ENCODE assay signal across 5 fruit fly cellular contexts in the genomic region with DNA sequence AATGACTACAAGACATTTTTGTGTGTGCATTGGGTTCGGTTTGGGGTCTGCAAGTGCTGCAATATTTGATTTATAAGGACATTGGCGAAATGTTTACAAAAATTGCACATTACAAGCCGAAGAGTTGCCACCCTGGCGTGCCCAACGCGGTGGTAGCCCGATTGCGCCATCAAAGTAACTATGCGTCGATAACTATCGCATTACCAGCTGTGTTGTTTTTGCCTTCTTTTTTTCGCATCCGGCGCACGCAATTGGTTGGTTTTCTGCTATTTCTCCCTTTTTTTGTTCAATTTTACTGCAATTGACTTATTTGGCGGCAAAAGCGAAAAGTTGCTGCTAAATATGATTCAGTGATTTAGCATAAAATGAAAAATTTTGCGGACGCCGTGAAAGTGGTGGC.
A peak's percentile ranks its signal among the peaks of the same experiment; 100 is the strongest.
TF ChIP-seq lines count a peak whose summit lies in the region.

A gene (plus strand): TSS at position 220 of the 400 bp plus-strand sequence.

- TF ChIP-seq CTCF in whole organism, embryonic (GFP tag; optimal IDR thresholded peaks at IDR 0.05; lab: Kevin White, UChicago): peak; percentile 26

TF ChIP-seq in whole organism, adult, 20 proteins besides CTCF, POLR2A, EP300 and RAD21 (continues in another document):
- TF ChIP-seq Hr96 (GFP tag; optimal IDR thresholded peaks at IDR 0.05; lab: Kevin White, UChicago) (peak; percentile 88), CG12768 (GFP tag; optimal IDR thresholded peaks at IDR 0.05; lab: Kevin White, UChicago) (peak; percentile 57), Crg-1 (GFP tag; optimal IDR thresholded peaks at IDR 0.05; lab: Kevin White, UChicago) (peak; percentile 83), tj (GFP tag; optimal IDR thresholded peaks at IDR 0.05; lab: Kevin White, UChicago) (peak; percentile 78), bab1 (GFP tag; optimal IDR thresholded peaks at IDR 0.05; lab: Kevin White, UChicago) (peak; percentile 94), CG7045 (GFP tag; optimal IDR thresholded peaks at IDR 0.05; lab: Kevin White, UChicago) (peak; percentile 44), CG1620 (GFP tag; optimal IDR thresholded peaks at IDR 0.05; lab: Kevin White, UChicago) (peak; percentile 89), cnc (optimal IDR thresholded peaks at IDR 0.05; lab: Kevin White, UChicago) (no peak), kay (GFP tag; lab: Kevin White, UChicago; ENCODE audit: borderline replicate concordance) (no peak), ovo (GFP tag; optimal IDR thresholded peaks at IDR 0.05; lab: Kevin White, UChicago) (peak; percentile 89), CG14711 (tag; optimal IDR thresholded peaks at IDR 0.05; lab: Kevin White, UChicago) (peak; percentile 75), toe (GFP tag; optimal IDR thresholded peaks at IDR 0.05; lab: Kevin White, UChicago) (peak; percentile 24), cic (GFP tag; optimal IDR thresholded peaks at IDR 0.05; lab: Kevin White, UChicago) (peak; percentile 7), Mnt (GFP tag; optimal IDR thresholded peaks at IDR 0.05; lab: Kevin White, UChicago) (peak; percentile 94), CG33017 (tag; optimal IDR thresholded peaks at IDR 0.05; lab: Kevin White, UChicago) (peak; percentile 37), CG11617 (GFP tag; optimal IDR thresholded peaks at IDR 0.05; lab: Kevin White, UChicago) (peak; percentile 94), Clk (GFP tag; optimal IDR thresholded peaks at IDR 0.05; lab: Kevin White, UChicago) (no peak)

TF ChIP-seq in whole organism, embryonic, 481 proteins besides CTCF, POLR2A, EP300 and RAD21 (continues in another document):
- TF ChIP-seq jing (GFP tag; optimal IDR thresholded peaks at IDR 0.05; lab: Kevin White, UChicago): no peak
- peak; percentile 66 for TF ChIP-seq CG17385 (GFP tag; optimal IDR thresholded peaks at IDR 0.05; lab: Kevin White, UChicago)
- TF ChIP-seq stwl (tag; optimal IDR thresholded peaks at IDR 0.05; lab: Kevin White, UChicago): peak; percentile 61
- peak; percentile 46 for TF ChIP-seq Sin3A (optimal IDR thresholded peaks at IDR 0.05; lab: Kevin White, UChicago)
- peak; percentile 91 for TF ChIP-seq ci (GFP tag; IDR thresholded peaks at IDR 0.05; lab: Robert Waterston, UW)
- TF ChIP-seq CG33557 (GFP tag; optimal IDR thresholded peaks at IDR 0.05; lab: Kevin White, UChicago): peak; percentile 21
- TF ChIP-seq sqz (GFP tag; optimal IDR thresholded peaks at IDR 0.05; lab: Kevin White, UChicago): peak; percentile 77
- TF ChIP-seq CG4707 (GFP tag; optimal IDR thresholded peaks at IDR 0.05; lab: Kevin White, UChicago): peak; percentile 1
- TF ChIP-seq Mrtf (GFP tag; IDR thresholded peaks at IDR 0.05; lab: Robert Waterston, UW): 0 out of 3 replicates have a peak, but pooled peaks have one; percentile 43
- TF ChIP-seq Rfx (GFP tag; IDR thresholded peaks at IDR 0.05; lab: Robert Waterston, UW): peak; percentile 88
- TF ChIP-seq CG11723 (GFP tag; optimal IDR thresholded peaks at IDR 0.05; lab: Kevin White, UChicago): peak; percentile 15
- peak; percentile 50 for TF ChIP-seq zf30C (GFP tag; optimal IDR thresholded peaks at IDR 0.05; lab: Kevin White, UChicago)
- peak; percentile 14 for TF ChIP-seq CG17359 (tag; optimal IDR thresholded peaks at IDR 0.05; lab: Kevin White, UChicago)
- no peak for TF ChIP-seq Xrp1 (GFP tag; IDR thresholded peaks at IDR 0.05; lab: Robert Waterston, UW)
- TF ChIP-seq Oaz (GFP tag; IDR thresholded peaks at IDR 0.05; lab: Robert Waterston, UW): peak; percentile 52
- no peak for TF ChIP-seq crol (GFP tag; IDR thresholded peaks at IDR 0.05; lab: Robert Waterston, UW)
- TF ChIP-seq CG12071 (GFP tag; optimal IDR thresholded peaks at IDR 0.05; lab: Kevin White, UChicago): peak; percentile 42
- no peak for TF ChIP-seq CG8478 (optimal IDR thresholded peaks at IDR 0.05; lab: Kevin White, UChicago)

TF ChIP-seq in whole organism, prepupa, 60 proteins besides CTCF, POLR2A, EP300 and RAD21 (continues in another document):
- no peak for TF ChIP-seq Hr4 (GFP tag; optimal IDR thresholded peaks at IDR 0.05; lab: Kevin White, UChicago)
- TF ChIP-seq CG6163 (GFP tag; IDR thresholded peaks at IDR 0.05; lab: Robert Waterston, UW): peak; percentile 81
- peak; percentile 74 for TF ChIP-seq lz (GFP tag; optimal IDR thresholded peaks at IDR 0.05; lab: Kevin White, UChicago)
- no peak for TF ChIP-seq Lpt (GFP tag; optimal IDR thresholded peaks at IDR 0.05; lab: Kevin White, UChicago)
- TF ChIP-seq CG3032 (tag; optimal IDR thresholded peaks at IDR 0.05; lab: Kevin White, UChicago): peak; percentile 46
- no peak for TF ChIP-seq CG6276 (GFP tag; optimal IDR thresholded peaks at IDR 0.05; lab: Kevin White, UChicago)
- TF ChIP-seq topi (GFP tag; optimal IDR thresholded peaks at IDR 0.05; lab: Kevin White, UChicago): peak; percentile 71
- TF ChIP-seq acj6 (GFP tag; optimal IDR thresholded peaks at IDR 0.05; lab: Kevin White, UChicago): peak; percentile 25
- no peak for TF ChIP-seq Ets21C (GFP tag; optimal IDR thresholded peaks at IDR 0.05; lab: Kevin White, UChicago)
- peak; percentile 49 for TF ChIP-seq Hr39 (GFP tag; optimal IDR thresholded peaks at IDR 0.05; lab: Kevin White, UChicago)
- TF ChIP-seq fd85E (GFP tag; optimal IDR thresholded peaks at IDR 0.05; lab: Kevin White, UChicago): peak; percentile 11
- peak; percentile 68 for TF ChIP-seq Met (GFP tag; optimal IDR thresholded peaks at IDR 0.05; lab: Kevin White, UChicago)
- peak; percentile 59 to 70 for TF ChIP-seq ss (GFP tag; optimal IDR thresholded peaks at IDR 0.05; lab: Kevin White, UChicago)
- peak; percentile 56 for TF ChIP-seq OdsH (GFP tag; optimal IDR thresholded peaks at IDR 0.05; lab: Kevin White, UChicago)
- TF ChIP-seq Smox (GFP tag; optimal IDR thresholded peaks at IDR 0.05; lab: Kevin White, UChicago): peak; percentile 55
- peak; percentile 21 for TF ChIP-seq svp (GFP tag; lab: Kevin White, UChicago)
- peak; percentile 70 for TF ChIP-seq CG7368 (GFP tag; optimal IDR thresholded peaks at IDR 0.05; lab: Kevin White, UChicago)
- TF ChIP-seq CG11762 (GFP tag; optimal IDR thresholded peaks at IDR 0.05; lab: Kevin White, UChicago; ENCODE audit: insufficient read depth): no peak

TF ChIP-seq in whole organism, pupa, 21 proteins besides CTCF, POLR2A, EP300 and RAD21 (continues in another document):
- TF ChIP-seq CG15710 (tag; optimal IDR thresholded peaks at IDR 0.05; lab: Kevin White, UChicago) (peak; percentile 55), Snoo (tag; optimal IDR thresholded peaks at IDR 0.05; lab: Kevin White, UChicago) (peak; percentile 67), EcR (GFP tag; optimal IDR thresholded peaks at IDR 0.05; lab: Kevin White, UChicago) (no peak), CG14655 (GFP tag; optimal IDR thresholded peaks at IDR 0.05; lab: Kevin White, UChicago) (no peak), CG8301 (tag; optimal IDR thresholded peaks at IDR 0.05; lab: Kevin White, UChicago) (peak; percentile 19), rn (GFP tag; IDR thresholded peaks at IDR 0.05; lab: Robert Waterston, UW) (0 out of 2 replicates have a peak, but pooled peaks have one; percentile 6), CG8159 (tag; optimal IDR thresholded peaks at IDR 0.05; lab: Kevin White, UChicago) (peak; percentile 28), D1 (tag; optimal IDR thresholded peaks at IDR 0.05; lab: Kevin White, UChicago) (no peak), CG9948 (tag; optimal IDR thresholded peaks at IDR 0.05; lab: Kevin White, UChicago) (peak; percentile 3), gl (tag; optimal IDR thresholded peaks at IDR 0.05; lab: Kevin White, UChicago) (peak; percentile 39), CG10348 (GFP tag; IDR thresholded peaks at IDR 0.05; lab: Robert Waterston, UW) (no peak), CG13204 (GFP tag; optimal IDR thresholded peaks at IDR 0.05; lab: Kevin White, UChicago) (peak; percentile 30), CG32121 (GFP tag; IDR thresholded peaks at IDR 0.05; lab: Robert Waterston, UW) (peak; percentile 51), fd96Ca (GFP tag; IDR thresholded peaks at IDR 0.05; lab: Robert Waterston, UW) (peak; percentile 60; the same call in 2 of the 3 replicates), Pif1A (GFP tag; optimal IDR thresholded peaks at IDR 0.05; lab: Kevin White, UChicago) (peak; percentile 42), CG17806 (tag; optimal IDR thresholded peaks at IDR 0.05; lab: Kevin White, UChicago) (no peak), CG4496 (GFP tag; IDR thresholded peaks at IDR 0.05; lab: Robert Waterston, UW) (peak; percentile 79), Pif1B (GFP tag; optimal IDR thresholded peaks at IDR 0.05; lab: Kevin White, UChicago) (peak; percentile 10), CG12605 (GFP tag; IDR thresholded peaks at IDR 0.05; lab: Robert Waterston, UW) (peak; percentile 43; the same call in 1 of the 2 replicates)

TF ChIP-seq in whole organism, wandering third instar larva, 38 proteins besides CTCF, POLR2A, EP300 and RAD21 (continues in another document):
- TF ChIP-seq Dif (GFP tag; optimal IDR thresholded peaks at IDR 0.05; lab: Kevin White, UChicago; ENCODE audit: partially characterized antibody): no peak
- TF ChIP-seq br (GFP tag; optimal IDR thresholded peaks at IDR 0.05; lab: Kevin White, UChicago): peak; percentile 69
- TF ChIP-seq jim (GFP tag; optimal IDR thresholded peaks at IDR 0.05; lab: Kevin White, UChicago): peak; percentile 27
- TF ChIP-seq fru (GFP tag; optimal IDR thresholded peaks at IDR 0.05; lab: Kevin White, UChicago): peak; percentile 50
- no peak for TF ChIP-seq Hr78 (GFP tag; optimal IDR thresholded peaks at IDR 0.05; lab: Kevin White, UChicago)
- peak; percentile 74 for TF ChIP-seq Sp1 (GFP tag; optimal IDR thresholded peaks at IDR 0.05; lab: Kevin White, UChicago)
- TF ChIP-seq pan (optimal IDR thresholded peaks at IDR 0.05; lab: Kevin White, UChicago): no peak
- TF ChIP-seq OdsH (GFP tag; optimal IDR thresholded peaks at IDR 0.05; lab: Kevin White, UChicago): peak; percentile 46
- TF ChIP-seq CrebA (GFP tag; optimal IDR thresholded peaks at IDR 0.05; lab: Kevin White, UChicago; ENCODE audit: borderline replicate concordance): no peak
- TF ChIP-seq CG9705 (GFP tag; optimal IDR thresholded peaks at IDR 0.05; lab: Kevin White, UChicago): peak; percentile 49
- no peak for TF ChIP-seq tai (GFP tag; optimal IDR thresholded peaks at IDR 0.05; lab: Kevin White, UChicago)
- TF ChIP-seq sv (GFP tag; optimal IDR thresholded peaks at IDR 0.05; lab: Kevin White, UChicago): peak; percentile 51
- TF ChIP-seq Vsx2 (GFP tag; optimal IDR thresholded peaks at IDR 0.05; lab: Kevin White, UChicago; ENCODE audit: partially characterized antibody): no peak
- no peak for TF ChIP-seq usp (GFP tag; optimal IDR thresholded peaks at IDR 0.05; lab: Kevin White, UChicago)
- TF ChIP-seq Hnf4 (GFP tag; optimal IDR thresholded peaks at IDR 0.05; lab: Kevin White, UChicago): peak; percentile 77
- no peak for TF ChIP-seq Abd-B (GFP tag; optimal IDR thresholded peaks at IDR 0.05; lab: Kevin White, UChicago)
- peak; percentile 58 for TF ChIP-seq dsf (GFP tag; optimal IDR thresholded peaks at IDR 0.05; lab: Kevin White, UChicago; ENCODE audit: borderline replicate concordance)
- TF ChIP-seq brk (GFP tag; optimal IDR thresholded peaks at IDR 0.05; lab: Kevin White, UChicago): no peak
- TF ChIP-seq h (GFP tag; optimal IDR thresholded peaks at IDR 0.05; lab: Kevin White, UChicago): peak; percentile 71
- no peak for TF ChIP-seq lola (GFP tag; optimal IDR thresholded peaks at IDR 0.05; lab: Kevin White, UChicago)
- TF ChIP-seq Myc (optimal IDR thresholded peaks at IDR 0.05; lab: Kevin White, UChicago): no peak
- TF ChIP-seq CG32264 (GFP tag; optimal IDR thresholded peaks at IDR 0.05; lab: Kevin White, UChicago): peak; percentile 30
